Worm (Caenorhabditis elegans) whole organism, mixed stage, embryonic: ENCODE data around the gene rhgf-1.

Experiments
- M03D4.4 ChIP-seq: sonication (generic microtip); optimal IDR thresholded peaks from 2 replicates; lab custom pipeline; 2017; ENCODE audit warnings: mild to moderate bottlenecking, missing genetic modification characterization, missing compliant biosample characterization
- bed-3 ChIP-seq: fragments of 200-800 bp; sonication (Bioruptor generic); optimal IDR thresholded peaks from 3 replicates; lab custom pipeline; 2018; ENCODE audit warnings: mild to moderate bottlenecking, missing genetic modification characterization, moderate library complexity, missing compliant biosample characterization
- blmp-1 ChIP-seq: fragments of 150-350 bp; optimal IDR thresholded peaks from 2 replicates; lab custom pipeline; 2014; ENCODE audit warnings: missing biosample characterization, missing genetic modification characterization
- ceh-39 ChIP-seq: fragments of 150-350 bp; optimal IDR thresholded peaks from 2 replicates; lab custom pipeline; 2014; ENCODE audit warnings: missing biosample characterization, missing genetic modification characterization
- ceh-43 ChIP-seq: fragments of 200-800 bp; sonication (Bioruptor generic); optimal IDR thresholded peaks from 2 replicates; lab custom pipeline; 2018; ENCODE audit warnings: mild to moderate bottlenecking, missing genetic modification characterization, moderate library complexity, missing compliant biosample characterization
- ceh-83 ChIP-seq: fragments of 200-800 bp; sonication (Bioruptor generic); optimal IDR thresholded peaks from 2 replicates; lab custom pipeline; 2018; ENCODE audit warnings: mild to moderate bottlenecking, missing genetic modification characterization, missing compliant biosample characterization
- ces-1 ChIP-seq: fragments of 150-350 bp; optimal IDR thresholded peaks from 2 replicates; lab custom pipeline; 2014; ENCODE audit warnings: missing biosample characterization, missing genetic modification reagents, missing genetic modification characterization
- cnd-1 ChIP-seq: fragments of 200-800 bp; sonication (Bioruptor generic); optimal IDR thresholded peaks from 2 replicates; lab custom pipeline; 2018; ENCODE audit warnings: mild to moderate bottlenecking, missing genetic modification characterization, missing compliant biosample characterization
- drap-1 ChIP-seq: fragments of 200-800 bp; sonication (Bioruptor generic); optimal IDR thresholded peaks from 3 replicates; lab custom pipeline; 2018; ENCODE audit warnings: mild to moderate bottlenecking, missing genetic modification characterization, missing compliant biosample characterization
- elt-1 ChIP-seq: sonication (generic microtip); optimal IDR thresholded peaks from 2 replicates; lab custom pipeline; 2017; ENCODE audit warnings: missing genetic modification characterization, mild to moderate bottlenecking, missing compliant biosample characterization, antibody characterized with exemption, moderate library complexity, borderline replicate concordance; ENCODE audit not compliant: insufficient read depth
- flh-1 ChIP-seq: fragments of 200-800 bp; sonication (Bioruptor generic); optimal IDR thresholded peaks from 2 replicates; lab custom pipeline; 2018; ENCODE audit warnings: mild to moderate bottlenecking, missing genetic modification characterization, moderate library complexity, missing compliant biosample characterization
- lin-13 ChIP-seq: fragments of 150-350 bp; optimal IDR thresholded peaks from 2 replicates; lab custom pipeline; 2014; ENCODE audit warnings: missing biosample characterization, missing genetic modification characterization
- lin-32 ChIP-seq: fragments of 200-800 bp; sonication (Bioruptor generic); optimal IDR thresholded peaks from 2 replicates; lab custom pipeline; 2018; ENCODE audit warnings: mild to moderate bottlenecking, missing genetic modification characterization, missing compliant biosample characterization
- lsy-2 ChIP-seq: fragments of 150-350 bp; optimal IDR thresholded peaks from 2 replicates; lab custom pipeline; 2014; ENCODE audit warnings: missing biosample characterization, missing genetic modification characterization
- mep-1 ChIP-seq: fragments of 150-350 bp; optimal IDR thresholded peaks from 2 replicates; lab custom pipeline; 2017; ENCODE audit warnings: missing biosample characterization, missing genetic modification reagents, missing genetic modification characterization, inconsistent platforms
- nhr-12 ChIP-seq: fragments of 150-350 bp; optimal IDR thresholded peaks from 2 replicates; lab custom pipeline; 2014; ENCODE audit warnings: missing biosample characterization, missing genetic modification characterization
- nhr-237 ChIP-seq: fragments of 150-350 bp; optimal IDR thresholded peaks from 2 replicates; lab custom pipeline; 2014; ENCODE audit warnings: missing biosample characterization, missing genetic modification characterization
- nhr-28 ChIP-seq: fragments of 150-350 bp; optimal IDR thresholded peaks from 2 replicates; lab custom pipeline; 2014; ENCODE audit warnings: missing biosample characterization, missing genetic modification characterization
- nhr-76 ChIP-seq: sonication (generic microtip); optimal IDR thresholded peaks from 2 replicates; lab custom pipeline; 2017; ENCODE audit warnings: missing biosample characterization, missing genetic modification characterization
- sem-2 ChIP-seq: fragments of 200-800 bp; sonication (Bioruptor generic); optimal IDR thresholded peaks from 2 replicates; lab custom pipeline; 2018; ENCODE audit warnings: mild to moderate bottlenecking, missing genetic modification characterization, missing compliant biosample characterization
- snpc-4 ChIP-seq: fragments of 150-350 bp; optimal IDR thresholded peaks from 2 replicates; lab custom pipeline; 2014; ENCODE audit warnings: missing biosample characterization, missing genetic modification characterization
- sptf-1 ChIP-seq: sonication (generic microtip); optimal IDR thresholded peaks from 2 replicates; lab custom pipeline; 2017; ENCODE audit warnings: mild to moderate bottlenecking, missing genetic modification characterization, moderate library complexity, missing compliant biosample characterization
- tbx-8 ChIP-seq: fragments of 200-800 bp; sonication (Bioruptor generic); optimal IDR thresholded peaks from 2 replicates; lab custom pipeline; 2018; ENCODE audit warnings: mild to moderate bottlenecking, missing genetic modification characterization, moderate library complexity, missing compliant biosample characterization
- unc-62 ChIP-seq: fragments of 150-350 bp; optimal IDR thresholded peaks from 2 replicates; lab custom pipeline; 2014; ENCODE audit warnings: missing biosample characterization, missing genetic modification reagents, missing genetic modification characterization
- zip-8 ChIP-seq: fragments of 150-350 bp; optimal IDR thresholded peaks from 2 replicates; lab custom pipeline; 2014; ENCODE audit warnings: missing biosample characterization, missing genetic modification characterization
- ztf-11 ChIP-seq: fragments of 150-350 bp; optimal IDR thresholded peaks from 2 replicates; lab custom pipeline; 2014; ENCODE audit warnings: missing biosample characterization, missing genetic modification characterization

rhgf-1 gene

ce11 chrX:10727696-10728095, 16.0 kb upstream of the rhgf-1 start:
- no peak for TF ChIP-seq ztf-11 (tag; lab: Kevin White, UChicago)
- no peak for TF ChIP-seq ceh-39 (tag; lab: Kevin White, UChicago)

ce11 chrX:10721954-10722353, 10.3 kb upstream of the rhgf-1 start, which contains the start of gene mbr-1:
mbr-1 (minus strand) TSS chrX:10722054.
- TF ChIP-seq nhr-12 (tag; lab: Kevin White, UChicago) = no peak
- no peak for TF ChIP-seq drap-1 (GFP tag; lab: Kevin White, UChicago)
- no peak for TF ChIP-seq ceh-83 (GFP tag; lab: Kevin White, UChicago)
- no peak for TF ChIP-seq blmp-1 (tag; lab: Kevin White, UChicago)
- TF ChIP-seq ces-1 (GFP tag; lab: Kevin White, UChicago) = no peak
- no peak for TF ChIP-seq mep-1 (tag; lab: Kevin White, UChicago)
- TF ChIP-seq snpc-4 (tag; lab: Kevin White, UChicago) = no peak
- no peak for TF ChIP-seq M03D4.4 (tag; lab: Kevin White, UChicago)
- TF ChIP-seq zip-8 = no peak

DNA sequence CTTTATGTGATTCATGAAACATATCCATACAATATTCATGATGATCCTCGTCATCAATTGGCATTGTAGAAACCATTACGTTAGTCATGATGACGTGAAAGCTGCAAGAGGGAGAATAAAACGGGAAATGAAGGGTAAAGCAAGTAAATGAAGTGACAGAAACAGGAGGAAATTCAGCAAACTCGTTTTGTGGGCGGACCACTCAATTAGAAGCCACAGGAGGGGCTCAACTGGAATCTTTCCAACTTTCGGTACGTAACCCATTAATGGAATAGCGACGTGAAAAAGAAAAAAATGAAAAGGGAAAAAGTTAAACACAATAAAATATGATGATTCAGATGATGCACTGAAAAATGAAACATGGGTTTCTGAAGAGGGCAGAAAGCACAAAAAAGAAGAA, 5.3 kb upstream of the rhgf-1 start, which contains the start of gene T01C1.4:
Gene T01C1.4 (minus strand): TSS at position 101 of the 400 bp plus-strand sequence.
- TF ChIP-seq drap-1 (GFP tag; lab: Kevin White, UChicago) = no peak
- TF ChIP-seq nhr-76 (tag; lab: Kevin White, UChicago) = no peak

DNA sequence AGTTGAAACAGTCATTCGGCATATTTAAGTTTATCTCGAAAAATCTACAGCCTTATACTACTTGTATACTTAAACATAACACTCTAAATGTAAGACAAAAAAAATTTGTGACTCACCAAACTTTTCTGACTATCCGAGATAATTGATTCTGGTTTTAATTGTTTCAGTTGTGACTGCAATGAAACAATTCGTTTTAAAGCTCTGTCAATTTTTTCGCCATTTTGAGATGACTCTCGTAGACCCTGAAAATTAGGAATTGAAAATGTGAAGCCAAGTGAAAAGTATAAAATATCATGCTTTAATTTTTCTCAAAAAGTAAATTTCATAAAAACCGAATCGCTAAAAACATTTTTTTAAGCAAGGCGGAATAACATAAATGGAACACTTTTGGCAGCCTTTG, 7.3 kb downstream of the rhgf-1 start:
- TF ChIP-seq sem-2 (GFP tag; lab: Kevin White, UChicago) = no peak
- no peak for TF ChIP-seq unc-62 (GFP tag; lab: Kevin White, UChicago)
- no peak for TF ChIP-seq ceh-43 (GFP tag; lab: Kevin White, UChicago)
- no peak for TF ChIP-seq nhr-12 (tag; lab: Kevin White, UChicago)
- TF ChIP-seq lin-32 = no peak

- TF ChIP-seq flh-1 (GFP tag; lab: Kevin White, UChicago) (no peak), mep-1 (tag; lab: Kevin White, UChicago) (peak; percentile 48), ceh-39 (tag; lab: Kevin White, UChicago) (peak; percentile 17)
These were observed 16.7 kb downstream of the rhgf-1 start, which contains the start of gene plpp-1.3 for ce11 chrX:10694933-10695332. plpp-1.3 (plus strand) TSS chrX:10695312.

DNA sequence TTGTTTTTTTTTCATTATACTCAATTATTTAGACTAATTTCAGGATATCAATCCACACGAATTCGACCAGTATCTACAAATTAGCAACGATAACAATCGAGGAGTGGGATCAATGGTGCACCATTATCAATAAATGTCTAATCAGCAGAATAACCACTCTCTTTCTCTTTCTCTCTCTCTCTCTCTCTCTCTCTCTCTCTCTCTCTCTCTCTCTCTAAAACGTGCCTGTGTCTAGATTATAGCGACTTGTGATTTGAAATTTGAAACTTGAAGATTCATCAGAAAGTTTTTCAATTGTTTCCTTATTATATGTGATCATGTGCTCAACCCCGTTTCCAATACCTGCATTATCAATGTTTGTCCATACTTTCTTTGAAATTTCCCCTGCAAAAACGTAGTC, 17.4 kb downstream of the rhgf-1 start:
- no peak for TF ChIP-seq blmp-1 (tag; lab: Kevin White, UChicago)
- no peak for TF ChIP-seq cnd-1 (tag; lab: Kevin White, UChicago)
- no peak for TF ChIP-seq nhr-28
- TF ChIP-seq unc-62 (GFP tag; lab: Kevin White, UChicago) = no peak
- no peak for TF ChIP-seq lsy-2 (tag; lab: Kevin White, UChicago)
- no peak for TF ChIP-seq drap-1 (GFP tag; lab: Kevin White, UChicago)
- TF ChIP-seq bed-3 = no peak
- no peak for TF ChIP-seq lin-13 (tag; lab: Kevin White, UChicago)
- no peak for TF ChIP-seq nhr-237 (tag; lab: Kevin White, UChicago)
- no peak for TF ChIP-seq sptf-1 (tag; lab: Kevin White, UChicago)
- no peak for TF ChIP-seq ceh-43 (GFP tag; lab: Kevin White, UChicago)
- TF ChIP-seq mep-1 (tag; lab: Kevin White, UChicago) = no peak
- TF ChIP-seq ceh-83 (GFP tag; lab: Kevin White, UChicago) = no peak
- no peak for TF ChIP-seq elt-1 (tag; lab: Kevin White, UChicago)
- no peak for TF ChIP-seq tbx-8 (GFP tag; lab: Kevin White, UChicago)
- no peak for TF ChIP-seq zip-8

DNA sequence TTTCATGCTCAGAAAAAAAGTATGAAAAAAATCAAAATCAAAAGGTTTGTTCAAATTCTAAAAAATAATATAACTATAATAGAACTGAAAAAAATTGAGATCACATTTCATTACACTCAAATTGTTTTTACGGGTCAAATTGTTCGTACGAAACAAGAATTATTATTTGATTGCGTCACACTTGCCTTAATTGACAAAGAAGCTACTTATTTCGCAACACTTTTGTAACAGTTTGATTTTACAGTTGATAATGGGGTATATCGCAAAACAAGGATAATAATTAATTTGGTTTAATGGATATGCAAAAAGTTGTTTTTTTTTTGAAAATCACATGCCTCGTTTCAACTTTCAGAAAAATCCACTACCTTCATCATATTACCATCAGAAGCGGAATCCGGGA, 19.6 kb downstream of the rhgf-1 start:
- TF ChIP-seq elt-1 (tag; lab: Kevin White, UChicago) (no peak), zip-8 (peak; percentile 86)
